Worm (Caenorhabditis elegans): ENCODE measurements around the gene scav-4.

scav-4 gene

DNA sequence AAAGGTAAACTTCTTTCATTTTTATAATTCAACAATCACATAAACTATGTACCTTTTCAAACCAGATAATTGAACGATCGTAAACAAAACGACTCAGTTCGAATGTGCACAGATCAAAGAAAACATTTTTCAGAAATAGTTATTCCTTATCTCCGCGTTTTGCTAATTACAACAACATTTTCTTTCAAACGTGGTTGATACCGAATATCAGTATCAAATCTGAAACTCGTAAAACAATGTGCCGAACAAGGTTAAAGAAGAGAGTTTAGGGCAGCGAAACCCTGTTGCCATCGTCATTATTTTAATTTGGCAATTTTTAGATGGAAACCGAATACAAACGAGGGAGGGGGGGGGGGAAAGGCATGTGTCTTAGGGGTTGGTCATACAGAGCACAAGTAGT is at the start of gene scav-4:
TSS of gene scav-4 (plus strand) at position 383 of the 400 bp plus-strand sequence.
- TF ChIP-seq flt-1 (GFP tag; IDR thresholded peaks at IDR 0.05) (no peak), tra-4 (tag; optimal IDR thresholded peaks at IDR 0.05) (no peak), hmg-4 (GFP tag; optimal IDR thresholded peaks at IDR 0.05) (no peak), tbx-37 (GFP tag; conservative IDR thresholded peaks at IDR 0.05) (no peak), ceh-13 (GFP tag; optimal IDR thresholded peaks at IDR 0.05) (no peak), aly-1 (tag; optimal IDR thresholded peaks at IDR 0.05) (no peak), B0310.2 (tag; optimal IDR thresholded peaks at IDR 0.05) (no peak), sea-1 (GFP tag; conservative IDR thresholded peaks at IDR 0.05) (no peak), scrt-1 (GFP tag; IDR thresholded peaks at IDR 0.05) (no peak), tbx-11 (GFP tag; IDR thresholded peaks at IDR 0.05) (no peak), F13C5.2 (tag; optimal IDR thresholded peaks at IDR 0.05) (no peak), ets-7 (tag; optimal IDR thresholded peaks at IDR 0.05) (no peak), ceh-36 (tag; optimal IDR thresholded peaks at IDR 0.05) (no peak), pes-1 (GFP tag; IDR thresholded peaks at IDR 0.05) (no peak), hmbx-1 (tag; optimal IDR thresholded peaks at IDR 0.05) (no peak), ama-1 (optimal IDR thresholded peaks at IDR 0.05) (no peak), hnd-1 (tag; optimal IDR thresholded peaks at IDR 0.05) (no peak)

DNA sequence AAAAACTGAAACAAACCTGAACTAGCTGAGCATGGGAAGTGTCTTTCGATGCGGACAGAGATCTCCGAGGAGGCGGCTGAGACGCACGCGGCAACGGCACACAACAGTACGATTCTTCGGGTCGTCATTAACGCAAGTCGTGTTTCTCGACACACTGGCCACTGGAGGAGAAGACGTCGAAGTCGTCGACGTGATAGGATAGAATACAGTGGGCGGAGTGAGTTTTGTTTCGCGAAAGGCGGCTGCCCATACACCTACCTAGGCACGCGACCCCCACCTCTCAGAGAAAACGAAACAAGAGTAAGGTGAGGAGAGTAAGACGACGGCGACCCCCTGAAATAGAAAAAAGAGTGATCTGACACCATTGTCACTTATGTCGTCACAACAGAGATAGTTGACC is 46.8 kb upstream of the scav-4 start, which contains the start of gene gmap-1:
TSS of gene gmap-1 (minus strand) at position 211 of the 400 bp plus-strand sequence.
- TF ChIP-seq ets-7 (tag; optimal IDR thresholded peaks at IDR 0.05) (no peak), sea-1 (GFP tag; conservative IDR thresholded peaks at IDR 0.05) (no peak), scrt-1 (GFP tag; IDR thresholded peaks at IDR 0.05) (no peak), tbx-11 (GFP tag; IDR thresholded peaks at IDR 0.05) (no peak), hmg-4 (GFP tag; optimal IDR thresholded peaks at IDR 0.05) (peak; percentile 2), B0310.2 (tag; optimal IDR thresholded peaks at IDR 0.05) (no peak)

DNA sequence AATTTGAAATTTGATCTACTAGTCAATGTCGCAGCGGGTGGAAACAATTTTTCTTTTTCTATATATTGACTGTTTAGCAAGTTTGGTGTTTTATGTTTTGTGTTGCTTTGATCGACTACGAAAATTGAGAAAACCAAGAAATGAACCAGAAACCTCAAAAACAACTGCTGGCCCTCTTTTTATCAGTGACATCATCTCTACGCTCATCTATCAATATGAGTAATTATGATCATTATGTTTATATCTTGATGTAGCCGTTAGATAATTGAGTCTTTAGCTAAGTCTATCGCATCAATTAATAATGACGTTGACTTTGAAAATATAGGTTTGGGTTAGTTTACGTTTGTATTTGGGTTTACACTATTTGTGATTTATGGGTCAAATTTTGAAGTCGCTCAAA is 45.9 kb upstream of the scav-4 start:
- TF ChIP-seq tra-4 (tag; optimal IDR thresholded peaks at IDR 0.05), result no peak

DNA sequence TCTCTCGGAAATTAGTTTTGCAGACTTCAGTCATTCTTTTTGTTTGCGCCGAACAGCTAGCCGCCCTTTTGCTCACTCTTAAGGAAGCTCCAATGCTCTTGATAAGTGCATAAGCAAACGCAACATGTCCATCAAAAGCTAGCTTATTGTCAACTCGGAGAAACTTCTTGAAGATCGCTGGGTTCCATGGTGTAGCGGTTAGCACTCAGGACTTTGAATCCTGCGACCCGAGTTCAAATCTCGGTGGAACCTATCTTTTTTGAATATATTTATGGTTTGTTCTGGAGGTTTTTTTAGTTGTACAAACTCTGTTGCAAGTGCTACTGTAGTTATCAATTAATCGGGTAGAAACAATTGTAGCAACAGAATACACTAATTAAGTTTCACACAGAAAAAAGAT is 44.1 kb upstream of the scav-4 start:
- no peak for TF ChIP-seq scrt-1 (GFP tag; IDR thresholded peaks at IDR 0.05)

DNA sequence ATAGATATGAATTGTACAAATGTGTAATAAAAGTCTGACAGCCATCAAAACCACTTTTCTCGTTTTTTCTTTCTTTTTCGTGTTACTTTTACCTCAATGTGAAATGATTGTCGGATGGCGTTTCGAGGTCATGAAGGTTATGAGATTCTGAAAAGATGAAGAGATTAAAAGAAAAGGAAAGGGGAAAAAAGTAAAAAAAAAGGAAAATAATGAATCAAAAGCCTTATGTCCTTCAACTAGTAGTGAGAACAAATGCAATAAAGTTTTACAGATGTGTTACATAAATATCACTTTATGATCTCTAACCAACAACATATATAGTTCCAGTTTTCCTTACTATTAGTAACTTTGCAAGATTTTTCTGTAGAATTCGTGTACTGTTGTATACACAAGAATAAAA is 40.8 kb upstream of the scav-4 start, which contains the start of gene gmap-3:
TSS of gene gmap-3 (minus strand) at position 148 of the 400 bp plus-strand sequence.
- TF ChIP-seq ceh-13 (GFP tag; optimal IDR thresholded peaks at IDR 0.05), result no peak

DNA sequence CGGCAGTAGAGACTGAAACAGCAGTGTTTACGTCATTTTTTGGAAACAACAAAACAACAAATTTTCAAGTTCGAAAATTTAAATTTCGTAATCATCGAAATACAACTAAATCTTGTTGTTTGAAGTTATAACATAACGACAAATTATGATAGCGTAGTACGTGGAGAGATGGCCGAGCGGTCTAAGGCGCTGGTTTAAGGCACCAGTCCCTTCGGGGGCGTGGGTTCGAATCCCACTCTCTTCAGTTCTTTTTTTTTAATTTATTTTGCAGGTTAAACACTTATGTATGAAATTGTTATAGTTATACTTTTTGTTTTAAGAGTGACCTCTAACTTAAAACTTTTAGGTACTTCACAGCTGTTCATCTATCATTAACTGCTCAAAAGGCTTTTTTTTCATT is 39.3 kb upstream of the scav-4 start:
- TF ChIP-seq pes-1 (GFP tag; IDR thresholded peaks at IDR 0.05) (no peak), hmg-4 (GFP tag; optimal IDR thresholded peaks at IDR 0.05) (no peak), B0310.2 (tag; optimal IDR thresholded peaks at IDR 0.05) (no peak), ceh-13 (GFP tag; optimal IDR thresholded peaks at IDR 0.05) (no peak), scrt-1 (GFP tag; IDR thresholded peaks at IDR 0.05) (no peak)

DNA sequence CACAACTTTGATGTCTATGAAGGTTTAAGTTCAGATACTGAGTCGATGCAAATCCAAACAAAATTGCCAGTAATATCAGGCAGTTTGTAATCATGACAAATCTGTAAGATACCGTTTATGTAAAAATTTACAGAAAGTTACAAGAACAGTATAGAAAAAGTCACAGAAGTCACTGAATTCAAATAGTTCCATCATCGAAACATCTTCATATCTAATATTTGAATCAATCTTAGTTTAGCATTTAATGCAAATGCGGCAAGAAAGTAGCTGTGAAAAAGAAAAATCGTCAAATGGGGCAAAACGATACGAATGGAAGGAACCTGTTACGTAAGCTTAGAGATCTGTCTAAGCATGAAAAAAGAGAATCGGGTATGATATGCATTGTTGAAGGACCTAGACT is 38.4 kb upstream of the scav-4 start, which contains the start of gene gmap-2:
TSS of gene gmap-2 (minus strand) at position 101 of the 400 bp plus-strand sequence.
- TF ChIP-seq aly-1 (tag; optimal IDR thresholded peaks at IDR 0.05) (no peak), hmg-4 (GFP tag; optimal IDR thresholded peaks at IDR 0.05) (no peak)

DNA sequence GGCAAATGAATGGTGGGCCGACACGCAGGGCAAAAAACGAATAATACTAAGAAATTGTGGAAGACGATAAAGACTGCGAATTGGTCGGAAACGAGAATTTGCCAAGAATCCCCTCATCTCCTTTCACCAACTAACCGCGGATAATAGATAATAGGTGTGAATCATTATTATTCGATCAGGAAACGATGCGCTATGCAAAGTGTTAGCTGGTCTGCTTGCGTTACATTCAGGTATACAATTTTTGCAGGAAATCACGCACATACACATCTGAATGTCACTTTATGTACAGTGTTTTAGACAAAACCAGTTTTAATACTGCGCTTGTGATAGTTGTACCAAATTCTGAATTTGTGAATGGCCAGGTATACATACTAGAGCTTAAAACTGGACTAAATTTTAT is 36.9 kb upstream of the scav-4 start:
- TF ChIP-seq ets-7 (tag; optimal IDR thresholded peaks at IDR 0.05) (no peak), tra-4 (tag; optimal IDR thresholded peaks at IDR 0.05) (no peak), tbx-37 (GFP tag; conservative IDR thresholded peaks at IDR 0.05) (no peak), aly-1 (tag; optimal IDR thresholded peaks at IDR 0.05) (no peak), ama-1 (optimal IDR thresholded peaks at IDR 0.05) (no peak), ceh-13 (GFP tag; optimal IDR thresholded peaks at IDR 0.05) (no peak), hmg-4 (GFP tag; optimal IDR thresholded peaks at IDR 0.05) (no peak)

DNA sequence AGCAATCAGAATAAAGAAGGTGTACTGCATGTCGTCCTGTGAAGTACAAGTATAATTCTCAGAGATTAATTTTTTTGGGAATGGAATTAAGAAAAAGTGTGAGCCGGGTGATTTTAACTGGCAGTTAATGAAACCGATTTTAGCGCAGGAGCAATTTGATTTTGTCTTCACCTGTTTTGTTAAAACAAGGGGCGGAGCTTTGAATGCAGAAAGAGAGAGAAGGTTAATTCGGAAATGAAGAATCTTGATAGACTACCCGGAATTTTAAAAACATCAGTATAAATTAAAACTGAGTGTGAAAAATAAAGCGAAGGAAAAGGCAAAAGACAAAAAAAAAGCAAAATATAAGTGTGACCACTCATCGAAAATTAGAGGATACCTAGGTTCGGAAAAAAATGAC is 35.0 kb upstream of the scav-4 start, which contains the start of gene C05E7.3:
TSS of gene C05E7.3 (minus strand) at position 101 of the 400 bp plus-strand sequence.
- TF ChIP-seq tbx-37 (GFP tag; conservative IDR thresholded peaks at IDR 0.05), result no peak
- TF ChIP-seq ama-1 (optimal IDR thresholded peaks at IDR 0.05), result no peak
- TF ChIP-seq ceh-13 (GFP tag; optimal IDR thresholded peaks at IDR 0.05), result no peak
- TF ChIP-seq ets-7 (tag; optimal IDR thresholded peaks at IDR 0.05), result no peak
- no peak for TF ChIP-seq hmbx-1 (tag; optimal IDR thresholded peaks at IDR 0.05)
- no peak for TF ChIP-seq B0310.2 (tag; optimal IDR thresholded peaks at IDR 0.05)
- TF ChIP-seq F13C5.2 (tag; optimal IDR thresholded peaks at IDR 0.05), result no peak
- no peak for TF ChIP-seq pes-1 (GFP tag; IDR thresholded peaks at IDR 0.05)
- TF ChIP-seq scrt-1 (GFP tag; IDR thresholded peaks at IDR 0.05), result no peak
- TF ChIP-seq tra-4 (tag; optimal IDR thresholded peaks at IDR 0.05), result no peak
- TF ChIP-seq hnd-1 (tag; optimal IDR thresholded peaks at IDR 0.05), result no peak
- no peak for TF ChIP-seq hmg-4 (GFP tag; optimal IDR thresholded peaks at IDR 0.05)
- TF ChIP-seq tbx-11 (GFP tag; IDR thresholded peaks at IDR 0.05), result no peak
- TF ChIP-seq ceh-36 (tag; optimal IDR thresholded peaks at IDR 0.05), result no peak
- no peak for TF ChIP-seq flt-1 (GFP tag; IDR thresholded peaks at IDR 0.05)
- TF ChIP-seq aly-1 (tag; optimal IDR thresholded peaks at IDR 0.05), result no peak

DNA sequence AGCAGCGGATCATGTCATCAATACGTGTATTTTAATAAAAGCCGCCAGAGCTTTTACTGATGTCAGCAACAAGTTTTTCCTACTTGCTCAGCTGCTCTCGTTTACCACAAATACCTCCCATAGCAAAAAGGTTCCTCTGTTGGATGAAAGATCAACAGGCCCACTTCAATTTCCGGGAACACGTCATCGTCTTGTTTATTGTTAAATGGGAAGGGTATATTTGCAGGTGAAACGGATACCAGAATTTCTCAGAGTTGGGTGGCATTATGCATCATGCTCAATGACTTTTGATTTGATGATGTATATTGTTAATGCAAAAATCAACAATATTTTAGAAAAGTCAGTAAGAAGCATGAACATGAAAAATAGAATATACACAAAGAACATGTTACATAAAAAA is 30.4 kb upstream of the scav-4 start:
- TF ChIP-seq F13C5.2 (tag; optimal IDR thresholded peaks at IDR 0.05) (no peak), aly-1 (tag; optimal IDR thresholded peaks at IDR 0.05) (no peak), hnd-1 (tag; optimal IDR thresholded peaks at IDR 0.05) (no peak), pes-1 (GFP tag; IDR thresholded peaks at IDR 0.05) (no peak), tbx-11 (GFP tag; IDR thresholded peaks at IDR 0.05) (no peak), sea-1 (GFP tag; conservative IDR thresholded peaks at IDR 0.05) (no peak), scrt-1 (GFP tag; IDR thresholded peaks at IDR 0.05) (no peak), flt-1 (GFP tag; IDR thresholded peaks at IDR 0.05) (no peak), ceh-13 (GFP tag; optimal IDR thresholded peaks at IDR 0.05) (no peak)
